Worm (Caenorhabditis elegans): ENCODE measurements around the gene D2096.7.

DNA sequence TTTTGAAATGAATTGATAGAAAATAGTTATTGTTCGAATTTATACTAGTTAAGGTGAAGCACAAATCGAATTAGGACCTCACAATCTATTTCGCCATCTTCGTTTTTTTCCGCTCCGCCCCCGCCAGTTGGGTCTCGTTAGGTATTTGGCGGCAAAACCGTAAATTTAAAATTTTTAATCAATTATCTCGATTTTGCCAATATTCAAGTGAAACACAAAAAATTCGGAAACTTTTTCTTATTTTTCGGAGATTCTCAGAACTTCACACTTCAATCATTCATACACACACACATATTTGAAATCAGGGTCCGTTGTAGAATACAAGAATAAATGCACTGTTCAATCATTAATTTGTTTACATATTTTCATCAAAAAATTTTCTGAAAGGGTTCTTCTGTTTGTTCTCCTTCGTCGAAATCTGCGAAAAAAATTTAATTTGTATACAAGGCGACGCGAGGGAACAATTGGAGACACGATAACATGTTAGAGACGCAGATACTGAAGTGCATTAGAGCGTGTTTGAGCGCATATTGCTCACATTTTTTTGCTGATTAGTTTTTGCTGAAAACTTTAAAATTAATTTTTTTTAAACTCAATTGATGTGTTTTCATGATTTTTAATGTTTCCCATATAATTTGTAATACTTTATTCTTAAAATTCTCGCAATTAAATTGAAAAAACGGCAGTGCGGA, 17.6 kb downstream of the D2096.7 start, which contains the start of gene D2096.5:
- TF ChIP-seq ztf-11 (tag; optimal IDR thresholded peaks at IDR 0.05) = no peak
- no peak for TF ChIP-seq egl-27 (tag; optimal IDR thresholded peaks at IDR 0.05)
- TF ChIP-seq nhr-28 (tag; optimal IDR thresholded peaks at IDR 0.05) = no peak
- peak; percentile 59 for TF ChIP-seq lin-14 (GFP tag; optimal IDR thresholded peaks at IDR 0.05)
- no peak for TF ChIP-seq jun-1 (tag; optimal IDR thresholded peaks at IDR 0.05)
- no peak for TF ChIP-seq nhr-12 (tag; optimal IDR thresholded peaks at IDR 0.05)
- no peak for TF ChIP-seq mep-1 (tag; optimal IDR thresholded peaks at IDR 0.05)
- no peak for TF ChIP-seq snpc-4 (tag; optimal IDR thresholded peaks at IDR 0.05)

Measured in whole organism, L1 larva.